Worm (Caenorhabditis elegans): ENCODE measurements around the gene obr-3.
A peak's percentile ranks its signal among the peaks of the same experiment; 100 is the strongest.

The obr-3 gene

DNA sequence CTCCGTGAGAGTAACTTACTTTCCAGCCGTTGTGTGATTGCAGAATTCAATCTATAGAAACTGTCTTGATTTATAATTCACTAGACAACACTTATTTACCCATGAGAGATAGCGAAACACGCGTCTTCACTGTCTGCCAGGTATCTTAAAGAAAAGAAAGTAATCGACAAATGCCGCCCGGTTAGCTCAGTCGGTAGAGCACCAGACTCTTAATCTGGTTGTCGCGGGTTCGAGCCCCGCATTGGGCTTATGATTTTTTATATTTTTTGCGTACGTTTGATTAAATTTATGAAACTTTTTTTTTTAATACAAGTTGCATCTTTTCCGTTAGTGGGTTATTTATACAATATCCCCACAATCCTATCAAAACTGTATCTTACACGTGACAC lies 27.6 kb downstream of the obr-3 start:
- TF ChIP-seq flt-1 (GFP tag; IDR thresholded peaks at IDR 0.05), result peak; percentile 78
- no peak for TF ChIP-seq cog-1 (tag; optimal IDR thresholded peaks at IDR 0.05)

DNA sequence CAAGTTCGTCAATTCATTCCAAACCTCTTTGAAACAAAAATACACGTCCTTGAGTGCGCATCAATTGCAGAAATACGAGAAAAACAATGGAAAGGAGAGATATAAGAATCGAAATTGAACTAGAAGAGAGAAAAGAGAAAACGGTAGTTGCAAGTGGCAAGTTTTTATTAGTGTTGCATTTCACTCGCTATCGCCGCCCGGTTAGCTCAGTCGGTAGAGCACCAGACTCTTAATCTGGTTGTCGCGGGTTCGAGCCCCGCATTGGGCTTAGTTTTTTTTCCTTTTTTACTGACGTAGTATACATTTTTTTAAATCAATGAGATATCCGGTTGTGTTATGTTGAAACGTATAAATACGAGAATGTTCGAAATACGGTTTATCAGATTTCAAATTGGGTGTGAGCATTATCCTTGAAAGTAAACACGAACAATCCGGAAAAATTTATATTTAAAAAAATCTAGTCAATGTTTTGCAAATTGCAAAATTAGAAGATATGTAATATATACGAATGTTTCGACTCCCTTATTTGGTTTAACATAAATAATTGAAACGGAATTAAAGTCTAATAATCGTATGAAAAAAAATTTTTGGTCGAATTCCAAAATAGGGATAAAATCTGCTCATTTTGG lies 28.1 kb downstream of the obr-3 start:
- TF ChIP-seq med-1 (GFP tag; optimal IDR thresholded peaks at IDR 0.05; ENCODE audit: insufficient read depth), result no peak
- TF ChIP-seq T22C8.4 (GFP tag; IDR thresholded peaks at IDR 0.05), result no peak
- TF ChIP-seq ztf-23 (GFP tag; IDR thresholded peaks at IDR 0.05), result peak; percentile 70
- no peak for TF ChIP-seq ref-1 (GFP tag; conservative IDR thresholded peaks at IDR 0.05)
- peak; percentile 69 for TF ChIP-seq klf-2 (GFP tag; conservative IDR thresholded peaks at IDR 0.05)
- TF ChIP-seq flt-1 (GFP tag; IDR thresholded peaks at IDR 0.05), result no peak; the same call in none of the 2 replicates
- TF ChIP-seq ztf-29 (GFP tag; IDR thresholded peaks at IDR 0.05), result no peak
- TF ChIP-seq tab-1 (GFP tag; IDR thresholded peaks at IDR 0.05), result peak; percentile 49; the same call in 1 of the 2 replicates
- no peak for TF ChIP-seq cog-1 (tag; optimal IDR thresholded peaks at IDR 0.05)

ce11 chrX:13775508-13775907 lies 34.2 kb downstream of the obr-3 start:
- TF ChIP-seq tab-1 (GFP tag; IDR thresholded peaks at IDR 0.05), result no peak
- TF ChIP-seq cog-1 (tag; optimal IDR thresholded peaks at IDR 0.05), result no peak

DNA sequence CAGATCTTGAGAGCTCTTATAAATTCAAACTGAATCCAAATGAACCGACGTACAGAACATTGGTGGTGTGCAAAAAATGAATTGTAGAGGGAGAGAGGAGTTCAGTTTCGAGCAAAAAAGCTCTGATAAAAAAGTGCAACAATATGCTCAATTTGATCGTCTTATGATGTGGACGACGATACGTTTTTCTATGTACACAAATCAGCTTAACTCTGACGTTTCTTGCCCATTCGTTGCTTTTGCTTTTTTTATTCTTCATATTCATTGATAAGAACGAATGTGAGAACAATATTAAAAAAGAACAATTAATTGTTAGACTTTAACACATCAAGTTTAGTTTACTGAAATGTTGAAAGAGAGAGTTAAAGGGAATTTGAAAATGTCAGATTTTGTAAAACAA lies 35.5 kb downstream of the obr-3 start:
- TF ChIP-seq klf-2 (GFP tag; conservative IDR thresholded peaks at IDR 0.05) (no peak), cog-1 (tag; optimal IDR thresholded peaks at IDR 0.05) (no peak), T22C8.4 (GFP tag; IDR thresholded peaks at IDR 0.05) (no peak), ztf-29 (GFP tag; IDR thresholded peaks at IDR 0.05) (no peak), med-1 (GFP tag; optimal IDR thresholded peaks at IDR 0.05; ENCODE audit: insufficient read depth) (no peak), ztf-23 (GFP tag; IDR thresholded peaks at IDR 0.05) (no peak), ref-1 (GFP tag; conservative IDR thresholded peaks at IDR 0.05) (no peak)

DNA sequence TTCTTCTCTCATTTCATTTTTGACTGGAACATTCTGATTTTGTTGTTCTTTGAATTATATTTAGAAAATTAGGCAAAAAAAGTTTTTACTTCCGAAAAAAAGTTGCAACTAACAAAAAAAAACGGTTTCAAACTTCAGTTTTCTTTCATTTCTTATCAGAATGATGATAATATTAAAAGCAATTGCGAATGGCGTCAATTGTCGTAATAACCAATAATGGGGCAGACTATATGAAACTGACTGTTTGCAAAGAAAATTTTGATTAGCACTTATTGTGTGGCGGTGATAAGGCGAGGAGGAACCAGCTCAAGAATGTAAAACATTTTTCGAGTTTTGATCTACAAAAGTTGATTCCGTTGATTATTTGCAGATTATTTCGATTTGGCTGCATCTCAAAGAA lies 36.9 kb downstream of the obr-3 start:
- TF ChIP-seq klf-2 (GFP tag; conservative IDR thresholded peaks at IDR 0.05), result no peak
- no peak for TF ChIP-seq ztf-23 (GFP tag; IDR thresholded peaks at IDR 0.05)
- TF ChIP-seq T22C8.4 (GFP tag; IDR thresholded peaks at IDR 0.05), result no peak
- no peak for TF ChIP-seq ztf-29 (GFP tag; IDR thresholded peaks at IDR 0.05)

ce11 chrX:13770508-13770978 lies 39.1 kb downstream of the obr-3 start, which contains the start of gene nkb-3:
Gene nkb-3, minus strand, starts transcription at chrX:13770558.
- TF ChIP-seq flt-1 (GFP tag; IDR thresholded peaks at IDR 0.05) (no peak), cog-1 (tag; optimal IDR thresholded peaks at IDR 0.05) (no peak), ref-1 (GFP tag; conservative IDR thresholded peaks at IDR 0.05) (no peak), ztf-29 (GFP tag; IDR thresholded peaks at IDR 0.05) (no peak), tab-1 (GFP tag; IDR thresholded peaks at IDR 0.05) (no peak), T22C8.4 (GFP tag; IDR thresholded peaks at IDR 0.05) (no peak), klf-2 (GFP tag; conservative IDR thresholded peaks at IDR 0.05) (no peak), med-1 (GFP tag; optimal IDR thresholded peaks at IDR 0.05; ENCODE audit: insufficient read depth) (no peak), ztf-23 (GFP tag; IDR thresholded peaks at IDR 0.05) (no peak)

ce11 chrX:13768562-13768961 lies 41.1 kb downstream of the obr-3 start:
- no peak for TF ChIP-seq med-1 (GFP tag; optimal IDR thresholded peaks at IDR 0.05; ENCODE audit: insufficient read depth)

ce11 chrX:13767282-13767681 lies 42.4 kb downstream of the obr-3 start:
- TF ChIP-seq tab-1 (GFP tag; IDR thresholded peaks at IDR 0.05), result no peak
- no peak for TF ChIP-seq klf-2 (GFP tag; conservative IDR thresholded peaks at IDR 0.05)
- TF ChIP-seq T22C8.4 (GFP tag; IDR thresholded peaks at IDR 0.05), result no peak
- no peak for TF ChIP-seq med-1 (GFP tag; optimal IDR thresholded peaks at IDR 0.05; ENCODE audit: insufficient read depth)
- no peak for TF ChIP-seq flt-1 (GFP tag; IDR thresholded peaks at IDR 0.05)
- no peak for TF ChIP-seq ztf-29 (GFP tag; IDR thresholded peaks at IDR 0.05)
- TF ChIP-seq ref-1 (GFP tag; conservative IDR thresholded peaks at IDR 0.05), result no peak
- TF ChIP-seq ztf-23 (GFP tag; IDR thresholded peaks at IDR 0.05), result no peak
- no peak for TF ChIP-seq cog-1 (tag; optimal IDR thresholded peaks at IDR 0.05)

- no peak for TF ChIP-seq klf-2 (GFP tag; conservative IDR thresholded peaks at IDR 0.05)
- no peak for TF ChIP-seq med-1 (GFP tag; optimal IDR thresholded peaks at IDR 0.05; ENCODE audit: insufficient read depth)
- no peak for TF ChIP-seq flt-1 (GFP tag; IDR thresholded peaks at IDR 0.05)
- TF ChIP-seq ref-1 (GFP tag; conservative IDR thresholded peaks at IDR 0.05), result no peak
- no peak for TF ChIP-seq ztf-23 (GFP tag; IDR thresholded peaks at IDR 0.05)
- TF ChIP-seq cog-1 (tag; optimal IDR thresholded peaks at IDR 0.05), result no peak
These were observed 49.8 kb downstream of the obr-3 start, which contains the start of gene cest-13 for ce11 chrX:13759676-13760447. Gene cest-13, plus strand, starts transcription at chrX:13760237.

ce11 chrX:13755469-13755868 lies 54.2 kb downstream of the obr-3 start, which contains the start of gene aakb-1:
Gene aakb-1, plus strand, starts transcription at chrX:13755769.
- TF ChIP-seq cog-1 (tag; optimal IDR thresholded peaks at IDR 0.05), result no peak

DNA sequence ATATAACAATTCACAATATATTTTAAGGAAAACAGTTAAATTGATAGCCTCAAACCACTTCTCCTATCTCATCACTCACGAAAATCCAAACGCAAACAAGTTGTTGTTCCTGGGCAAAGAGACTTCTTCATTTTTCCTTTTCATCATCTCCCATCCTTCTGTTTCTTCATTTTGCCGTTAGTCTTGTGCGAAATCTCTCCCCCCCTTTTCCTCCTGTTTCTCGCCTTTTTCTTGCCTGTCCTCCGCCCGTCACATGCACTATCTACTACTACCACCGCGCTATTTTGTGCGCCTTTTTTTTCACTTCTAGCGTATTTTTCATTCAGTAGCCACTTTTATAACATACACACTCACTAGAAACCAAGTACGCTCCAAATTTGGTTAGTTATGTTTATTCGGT lies 55.2 kb downstream of the obr-3 start:
- TF ChIP-seq T22C8.4 (GFP tag; IDR thresholded peaks at IDR 0.05) (no peak), cog-1 (tag; optimal IDR thresholded peaks at IDR 0.05) (no peak), ztf-23 (GFP tag; IDR thresholded peaks at IDR 0.05) (no peak), flt-1 (GFP tag; IDR thresholded peaks at IDR 0.05) (no peak), ref-1 (GFP tag; conservative IDR thresholded peaks at IDR 0.05) (no peak), ztf-29 (GFP tag; IDR thresholded peaks at IDR 0.05) (no peak), klf-2 (GFP tag; conservative IDR thresholded peaks at IDR 0.05) (no peak), med-1 (GFP tag; optimal IDR thresholded peaks at IDR 0.05; ENCODE audit: insufficient read depth) (no peak), tab-1 (GFP tag; IDR thresholded peaks at IDR 0.05) (no peak)

Measured in whole organism, midembryonic.